Fruit fly (Drosophila melanogaster): ENCODE data around the gene Edc3.

Edc3 gene

dm6 chr3L:17475979-17476393 is 53.7 kb downstream of the Edc3 start, which contains the start of gene CG34250 (continued):
- TF ChIP-seq CG1233 (GFP tag; optimal IDR thresholded peaks at IDR 0.05) (no peak), tx (GFP tag; optimal IDR thresholded peaks at IDR 0.05) (no peak), CG11093 (GFP tag; IDR thresholded peaks at IDR 0.05) (no peak), Jarid2 (GFP tag; optimal IDR thresholded peaks at IDR 0.05) (no peak), fu2 (GFP tag; optimal IDR thresholded peaks at IDR 0.05) (no peak), CG8359 (GFP tag; optimal IDR thresholded peaks at IDR 0.05; ENCODE audit: borderline replicate concordance) (no peak), CG7987 (GFP tag; optimal IDR thresholded peaks at IDR 0.05) (no peak), Atf6 (GFP tag; IDR thresholded peaks at IDR 0.05) (no peak), CG7556 (GFP tag; optimal IDR thresholded peaks at IDR 0.05) (no peak), mld (GFP tag; IDR thresholded peaks at IDR 0.05; ENCODE audit: partially characterized antibody) (no peak), Hr51 (GFP tag; optimal IDR thresholded peaks at IDR 0.05) (peak; percentile 35 to 55), MTF-1 (GFP tag; optimal IDR thresholded peaks at IDR 0.05; ENCODE audit: borderline replicate concordance) (no peak), ham (GFP tag; IDR thresholded peaks at IDR 0.05) (no peak), CG11085 (GFP tag; IDR thresholded peaks at IDR 0.05) (no peak), CHES-1-like (GFP tag; optimal IDR thresholded peaks at IDR 0.05) (no peak), CG9876 (GFP tag; optimal IDR thresholded peaks at IDR 0.05) (peak; percentile 31), CG2116 (GFP tag; optimal IDR thresholded peaks at IDR 0.05) (peak; percentile 100), CG16815 (GFP tag; optimal IDR thresholded peaks at IDR 0.05) (no peak), CG4360 (GFP tag; IDR thresholded peaks at IDR 0.05) (no peak), TFAM (GFP tag; optimal IDR thresholded peaks at IDR 0.05) (no peak), danr (GFP tag; IDR thresholded peaks at IDR 0.05) (no peak), CoRest (tag; optimal IDR thresholded peaks at IDR 0.05) (peak; percentile 46), NC2β (GFP tag; optimal IDR thresholded peaks at IDR 0.05) (no peak), wdn (GFP tag; IDR thresholded peaks at IDR 0.05) (no peak), Drgx (GFP tag; IDR thresholded peaks at IDR 0.05) (no peak), HmgD (GFP tag; optimal IDR thresholded peaks at IDR 0.05) (no peak), Adf1 (GFP tag; IDR thresholded peaks at IDR 0.05) (no peak), HLH3B (GFP tag; IDR thresholded peaks at IDR 0.05) (no peak), B-H1 (GFP tag; IDR thresholded peaks at IDR 0.05) (no peak), seq (GFP tag; IDR thresholded peaks at IDR 0.05) (no peak), aop (GFP tag; IDR thresholded peaks at IDR 0.05) (no peak), CG12391 (tag; optimal IDR thresholded peaks at IDR 0.05) (peak; percentile 77), Dip3 (GFP tag; optimal IDR thresholded peaks at IDR 0.05) (peak; percentile 19), Gsc (GFP tag; IDR thresholded peaks at IDR 0.05) (no peak), dm (GFP tag; optimal IDR thresholded peaks at IDR 0.05) (no peak), ssp (GFP tag; IDR thresholded peaks at IDR 0.05) (no peak), HHEX (GFP tag; optimal IDR thresholded peaks at IDR 0.05) (no peak), CG5245 (GFP tag; optimal IDR thresholded peaks at IDR 0.05) (peak; percentile 22), CG6683 (GFP tag; optimal IDR thresholded peaks at IDR 0.05) (no peak), insv (GFP tag; optimal IDR thresholded peaks at IDR 0.05) (peak in 1 of 2 experiments; percentile 50), Dref (GFP tag; IDR thresholded peaks at IDR 0.05) (peak; percentile 89), lmd (GFP tag; IDR thresholded peaks at IDR 0.05) (no peak), CG34224 (GFP tag; IDR thresholded peaks at IDR 0.05; ENCODE audit: partially characterized antibody) (peak; percentile 71), Ada2b (GFP tag; IDR thresholded peaks at IDR 0.05) (no peak; the same call in 1 of the 2 replicates), CG4617 (GFP tag; optimal IDR thresholded peaks at IDR 0.05; ENCODE audit: borderline replicate concordance) (peak; percentile 74), sr (GFP tag; IDR thresholded peaks at IDR 0.05) (no peak), dpn (GFP tag; optimal IDR thresholded peaks at IDR 0.05) (peak; percentile 41 to 55), Gug (GFP tag; IDR thresholded peaks at IDR 0.05) (no peak; the same call in 3 of the 4 replicates), h (optimal IDR thresholded peaks at IDR 0.05) (no peak), Optix (GFP tag; IDR thresholded peaks at IDR 0.05) (no peak), zen2 (GFP tag; IDR thresholded peaks at IDR 0.05; ENCODE audit: partially characterized antibody) (peak; percentile 44; the same call in 2 of the 3 replicates), CG32772 (GFP tag; IDR thresholded peaks at IDR 0.05) (no peak)
